Fruit fly (Drosophila melanogaster) whole organism, embryonic: Measurements from ENCODE around the gene CG11980.
A peak's percentile ranks its signal among the peaks of the same experiment; 100 is the strongest.

Source experiments
- Ada2b ChIP-seq: fragments of 200-800 bp; sonication (Bioruptor generic); IDR thresholded peaks from 2 replicates; pipeline ENCODE4 v1.3.6; 2022; ENCODE audit warnings: missing biosample characterization, missing genetic modification characterization
- Atf-2 ChIP-seq: fragments of 200-800 bp; sonication (Bioruptor generic); optimal IDR thresholded peaks from 2 replicates; lab custom pipeline; 2016; ENCODE audit warnings: missing biosample characterization, missing genetic modification characterization
- BEAF-32 ChIP-seq: fragments of 200-800 bp; sonication (Bioruptor generic); optimal IDR thresholded peaks from 3 replicates; lab custom pipeline; 2017; ENCODE audit warnings: missing biosample characterization, missing genetic modification characterization, mild to moderate bottlenecking, moderate library complexity, missing genetic modification reagents
- CG17328 ChIP-seq: fragments of 200-800 bp; sonication (Bioruptor generic); IDR thresholded peaks from 2 replicates; pipeline ENCODE4 v1.3.6; 2022; ENCODE audit warnings: missing biosample characterization, missing genetic modification characterization
- CG17359 ChIP-seq: fragments of 200-800 bp; sonication (Bioruptor generic); optimal IDR thresholded peaks from 3 replicates; lab custom pipeline; 2018; ENCODE audit warnings: missing biosample characterization, mild to moderate bottlenecking, missing genetic modification characterization, moderate library complexity
- CG17361 ChIP-seq: fragments of 200-800 bp; sonication (Bioruptor generic); IDR thresholded peaks from 3 replicates; pipeline ENCODE4 v1.3.6; 2022; ENCODE audit warnings: missing biosample characterization, missing genetic modification characterization
- CG17612 ChIP-seq: fragments of 200-800 bp; sonication (Bioruptor generic); IDR thresholded peaks from 2 replicates; pipeline ENCODE4 v1.3.6; 2022; ENCODE audit warnings: missing biosample characterization, missing genetic modification characterization
- CG17829 ChIP-seq: fragments of 200-800 bp; optimal IDR thresholded peaks from 2 replicates; lab custom pipeline; 2019; ENCODE audit warnings: missing biosample characterization, mild to moderate bottlenecking, missing genetic modification characterization, moderate library complexity
- CG2116 ChIP-seq: fragments of 200-800 bp; sonication (Bioruptor generic); optimal IDR thresholded peaks from 3 replicates; lab custom pipeline; 2018; ENCODE audit warnings: missing biosample characterization, mild to moderate bottlenecking, missing genetic modification characterization
- CG2129 ChIP-seq: fragments of 200-800 bp; sonication (Bioruptor generic); IDR thresholded peaks from 2 replicates; pipeline ENCODE4 v1.3.6; 2022; ENCODE audit warnings: missing biosample characterization, missing genetic modification characterization; ENCODE audit not compliant: partially characterized antibody
- CG32532 ChIP-seq: fragments of 200-800 bp; sonication (Bioruptor generic); IDR thresholded peaks from 2 replicates; pipeline ENCODE4 v1.3.6; 2022; ENCODE audit warnings: missing biosample characterization, missing genetic modification characterization
- CG4820 ChIP-seq: fragments of 200-800 bp; sonication (Bioruptor generic); optimal IDR thresholded peaks from 3 replicates; lab custom pipeline; 2016; ENCODE audit warnings: missing biosample characterization, missing genetic modification characterization
- CG7271 ChIP-seq: fragments of 200-800 bp; sonication (Bioruptor generic); optimal IDR thresholded peaks from 2 replicates; lab custom pipeline; 2018; ENCODE audit warnings: missing biosample characterization, mild to moderate bottlenecking, missing genetic modification characterization, moderate library complexity
- CG7556 ChIP-seq: fragments of 200-800 bp; sonication (Bioruptor generic); optimal IDR thresholded peaks from 2 replicates; lab custom pipeline; 2017; ENCODE audit warnings: missing biosample characterization, mild to moderate bottlenecking, missing genetic modification characterization
- CG8388 ChIP-seq: fragments of 200-800 bp; sonication (Bioruptor generic); optimal IDR thresholded peaks from 2 replicates; lab custom pipeline; 2019; ENCODE audit warnings: missing biosample characterization, mild to moderate bottlenecking, missing genetic modification characterization, moderate library complexity
- CG9215 ChIP-seq: fragments of 200-800 bp; sonication (Bioruptor generic); IDR thresholded peaks from 2 replicates; pipeline ENCODE4 v1.3.6; 2022; ENCODE audit warnings: missing biosample characterization, missing genetic modification characterization
- Dip2 ChIP-seq: fragments of 200-800 bp; sonication (Bioruptor generic); IDR thresholded peaks from 2 replicates; pipeline ENCODE4 v1.3.6; 2022; ENCODE audit warnings: missing biosample characterization, missing genetic modification characterization
- Doc2 ChIP-seq: fragments of 200-800 bp; sonication (Bioruptor generic); IDR thresholded peaks from 2 replicates; pipeline ENCODE4 v1.3.6; 2022; ENCODE audit warnings: missing biosample characterization, missing genetic modification characterization
- Ets97D ChIP-seq: fragments of 200-800 bp; sonication (Bioruptor generic); optimal IDR thresholded peaks from 3 replicates; lab custom pipeline; 2016; ENCODE audit warnings: missing biosample characterization, missing genetic modification characterization
- Hand ChIP-seq: fragments of 200-800 bp; sonication (Bioruptor generic); optimal IDR thresholded peaks from 2 replicates; lab custom pipeline; 2017; ENCODE audit warnings: mild to moderate bottlenecking, missing biosample characterization, missing genetic modification reagents, missing genetic modification characterization
- Hr78 ChIP-seq, 2 experiments: fragments of 200-800 bp in 1 of 2; fragments of >200 bp in 1 of 2; sonication (Bioruptor generic) in 1 of 2; optimal IDR thresholded peaks; 2 replicates each; lab custom pipeline; 2017 to 2019; ENCODE audit warnings: missing biosample characterization in 2 of 2, missing genetic modification characterization in 2 of 2, mild to moderate bottlenecking in 1 of 2, moderate library complexity in 1 of 2
- MESR4 ChIP-seq: fragments of 200-800 bp; sonication (Bioruptor generic); optimal IDR thresholded peaks from 2 replicates; lab custom pipeline; 2018; ENCODE audit warnings: missing biosample characterization, mild to moderate bottlenecking, missing genetic modification characterization, moderate library complexity
- Nf-YC ChIP-seq: fragments of 200-800 bp; optimal IDR thresholded peaks from 3 replicates; lab custom pipeline; 2019; ENCODE audit warnings: missing biosample characterization, mild to moderate bottlenecking, missing genetic modification characterization, moderate library complexity
- PHDP ChIP-seq: fragments of 200-800 bp; sonication (Bioruptor generic); optimal IDR thresholded peaks from 3 replicates; lab custom pipeline; 2018; ENCODE audit warnings: missing biosample characterization, mild to moderate bottlenecking, missing genetic modification characterization, moderate library complexity
- Pdp1 ChIP-seq, 2 experiments: fragments of 200-800 bp; sonication (Bioruptor generic); optimal IDR thresholded peaks; 3 replicates each; lab custom pipeline; 2016; ENCODE audit warnings: missing biosample characterization in 2 of 2, missing genetic modification characterization in 2 of 2, mild to moderate bottlenecking in 1 of 2, moderate library complexity in 1 of 2
- Sry-δ ChIP-seq: fragments of 200-800 bp; sonication (Bioruptor generic); optimal IDR thresholded peaks from 2 replicates; lab custom pipeline; 2016; ENCODE audit warnings: missing biosample characterization, missing genetic modification characterization
- Stat92E ChIP-seq, 3 experiments: fragments of >200 bp in 2 of 3; fragments of 200-800 bp in 1 of 3; sonication (Bioruptor generic) in 1 of 3; optimal IDR thresholded peaks; 2 replicates each; lab custom pipeline; 2017 to 2019; ENCODE audit warnings: missing biosample characterization in 3 of 3, missing genetic modification characterization in 3 of 3, mild to moderate bottlenecking in 1 of 3, moderate library complexity in 1 of 3
- Vsx1 ChIP-seq: fragments of 200-800 bp; sonication (Bioruptor generic); optimal IDR thresholded peaks from 2 replicates; lab custom pipeline; 2017; ENCODE audit warnings: missing biosample characterization, mild to moderate bottlenecking, missing genetic modification characterization, missing genetic modification reagents
- abd-A ChIP-seq: fragments of 200-800 bp; sonication (Bioruptor generic); optimal IDR thresholded peaks from 3 replicates; lab custom pipeline; 2019; ENCODE audit warnings: missing biosample characterization, mild to moderate bottlenecking, missing genetic modification characterization, moderate library complexity
- bab2 ChIP-seq: fragments of 200-800 bp; sonication (Bioruptor generic); optimal IDR thresholded peaks from 2 replicates; lab custom pipeline; 2016; ENCODE audit warnings: missing biosample characterization, missing genetic modification characterization
- emc ChIP-seq: fragments of 200-800 bp; sonication (Bioruptor generic); optimal IDR thresholded peaks from 2 replicates; lab custom pipeline; 2016; ENCODE audit warnings: missing biosample characterization, missing genetic modification characterization
- fu2 ChIP-seq: fragments of 200-800 bp; sonication (Bioruptor generic); optimal IDR thresholded peaks from 2 replicates; lab custom pipeline; 2016; ENCODE audit warnings: missing biosample characterization, missing genetic modification characterization
- grau ChIP-seq: fragments of 200-800 bp; optimal IDR thresholded peaks from 3 replicates; lab custom pipeline; 2019; ENCODE audit warnings: missing biosample characterization, mild to moderate bottlenecking, missing genetic modification characterization, moderate library complexity
- gsb ChIP-seq: fragments of 200-800 bp; sonication (Bioruptor generic); IDR thresholded peaks from 2 replicates; pipeline ENCODE4 v1.3.6; 2022; ENCODE audit warnings: missing biosample characterization, missing genetic modification characterization
- hth ChIP-seq: fragments of >200 bp; optimal IDR thresholded peaks from 2 replicates; lab custom pipeline; 2017; ENCODE audit warnings: inconsistent platforms
- nerfin-1 ChIP-seq: fragments of 200-800 bp; sonication (Bioruptor generic); optimal IDR thresholded peaks from 3 replicates; lab custom pipeline; 2019; ENCODE audit warnings: missing biosample characterization, mild to moderate bottlenecking, missing genetic modification characterization, moderate library complexity
- pho ChIP-seq: fragments of 200-800 bp; sonication (Bioruptor generic); optimal IDR thresholded peaks from 2 replicates; lab custom pipeline; 2016; ENCODE audit warnings: missing biosample characterization, missing genetic modification characterization
- phol ChIP-seq: fragments of 200-800 bp; sonication (Bioruptor generic); optimal IDR thresholded peaks from 3 replicates; lab custom pipeline; 2018; ENCODE audit warnings: missing biosample characterization, mild to moderate bottlenecking, missing genetic modification characterization, moderate library complexity
- pzg ChIP-seq: fragments of 200-800 bp; sonication (Bioruptor generic); optimal IDR thresholded peaks from 3 replicates; lab custom pipeline; 2018; ENCODE audit warnings: missing biosample characterization, mild to moderate bottlenecking, missing genetic modification characterization, moderate library complexity
- run ChIP-seq: fragments of 200-800 bp; sonication (Bioruptor generic); optimal IDR thresholded peaks from 3 replicates; lab custom pipeline; 2018; ENCODE audit warnings: missing biosample characterization, mild to moderate bottlenecking, missing genetic modification characterization
- scrt ChIP-seq: fragments of 200-800 bp; sonication (Bioruptor generic); optimal IDR thresholded peaks from 2 replicates; lab custom pipeline; 2018; ENCODE audit warnings: missing biosample characterization, mild to moderate bottlenecking, missing genetic modification characterization, moderate library complexity
- sd ChIP-seq: fragments of 200-800 bp; sonication (Bioruptor generic); optimal IDR thresholded peaks from 3 replicates; lab custom pipeline; 2018; ENCODE audit warnings: missing biosample characterization, mild to moderate bottlenecking, missing genetic modification characterization, moderate library complexity
- sens ChIP-seq: fragments of 200-800 bp; sonication (Bioruptor generic); peaks from one replicate; lab custom pipeline; 2016; ENCODE audit warnings: missing biosample characterization, missing genetic modification characterization
- tap ChIP-seq: fragments of 200-800 bp; optimal IDR thresholded peaks from 3 replicates; lab custom pipeline; 2019; ENCODE audit warnings: missing biosample characterization, mild to moderate bottlenecking, missing genetic modification characterization, moderate library complexity
- trh ChIP-seq: fragments of 200-800 bp; sonication (Bioruptor generic); optimal IDR thresholded peaks from 2 replicates; lab custom pipeline; 2016; ENCODE audit warnings: missing biosample characterization, missing genetic modification characterization
- vfl ChIP-seq: fragments of 200-800 bp; sonication (Bioruptor generic); optimal IDR thresholded peaks from 2 replicates; lab custom pipeline; 2016; ENCODE audit warnings: missing biosample characterization, missing genetic modification characterization
- vnd ChIP-seq: fragments of 200-800 bp; sonication (Bioruptor generic); IDR thresholded peaks from 3 replicates; pipeline ENCODE4 v1.3.6; 2022; ENCODE audit warnings: missing biosample characterization, missing genetic modification characterization; ENCODE audit not compliant: partially characterized antibody
- z ChIP-seq: fragments of 200-800 bp; sonication (Bioruptor generic); IDR thresholded peaks from 3 replicates; pipeline ENCODE4 v1.3.6; 2022; ENCODE audit warnings: missing biosample characterization, missing genetic modification characterization

Gene CG11980

DNA sequence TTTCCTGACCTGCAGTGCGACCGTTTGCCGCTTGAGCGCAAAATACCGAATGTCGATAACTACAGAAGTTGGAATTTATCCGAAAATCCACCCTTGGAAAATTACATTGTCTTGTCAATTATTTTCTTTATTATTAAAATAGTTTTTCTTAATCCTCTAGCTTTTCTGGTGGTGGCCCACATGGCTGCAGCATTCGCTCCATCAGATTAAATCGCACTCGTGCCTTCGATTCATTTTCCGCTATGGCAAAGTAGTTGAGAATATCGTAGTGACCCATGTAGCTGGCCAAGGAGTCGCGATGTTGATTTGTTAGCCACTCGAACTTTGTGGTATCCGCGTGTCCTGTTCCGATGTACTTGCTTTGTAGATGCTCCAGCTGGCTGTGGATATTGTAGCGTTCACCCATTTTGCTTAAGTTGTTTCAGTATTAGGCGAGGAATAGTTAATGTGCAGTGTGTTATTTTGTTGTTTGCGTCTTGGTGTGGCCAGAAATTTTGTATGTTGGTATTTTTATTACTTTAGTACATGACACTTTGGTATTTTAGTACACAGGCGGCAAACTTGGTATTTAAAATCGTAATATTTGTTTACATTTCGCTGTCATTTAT is 11.1 kb downstream of the CG11980 start, which contains the start of the genes Kcmf1, Sf3b5 and CG11986 (continued):
- TF ChIP-seq grau (tag; lab: Kevin White, UChicago) (no peak), fu2 (GFP tag; lab: Kevin White, UChicago) (no peak), CG32532 (no peak), Hr78 (GFP tag; optimal IDR thresholded peaks at IDR 0.05; lab: Kevin White, UChicago) (peak in 1 of 2 experiments; percentile 12), MESR4 (GFP tag; lab: Kevin White, UChicago) (peak; percentile 49), Stat92E (GFP tag; optimal IDR thresholded peaks at IDR 0.05; lab: Kevin White, UChicago) (no peak), z (no peak), PHDP (tag; lab: Kevin White, UChicago) (no peak), CG4820 (GFP tag; lab: Kevin White, UChicago) (no peak), scrt (GFP tag; lab: Kevin White, UChicago) (no peak), CG2116 (GFP tag; lab: Kevin White, UChicago) (peak; percentile 18), Ets97D (GFP tag; lab: Kevin White, UChicago) (no peak), vnd (no peak), trh (GFP tag; lab: Kevin White, UChicago) (no peak), tap (tag; lab: Kevin White, UChicago) (no peak), pzg (peak; percentile 36)
- TF ChIP-seq, all 482 proteins: peak for 20

DNA sequence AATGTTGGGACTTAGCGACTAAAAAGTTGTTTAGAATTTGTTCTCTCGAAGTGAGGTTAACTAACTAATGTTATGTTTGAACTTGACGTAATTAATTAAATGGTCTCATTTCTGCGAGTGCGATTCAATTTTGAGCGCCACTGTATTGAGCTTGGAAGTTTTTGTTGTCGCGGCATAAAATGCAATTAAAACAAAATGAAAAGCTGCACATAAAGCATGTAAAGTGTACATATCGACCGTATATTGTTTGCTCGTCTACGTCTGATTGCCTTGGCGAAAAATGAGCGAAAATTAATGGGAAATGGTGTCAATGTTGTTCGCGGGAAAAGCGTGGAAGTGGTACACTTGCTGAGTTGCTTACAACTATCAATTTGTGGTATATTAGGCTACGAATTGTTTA is 13.1 kb downstream of the CG11980 start:
- TF ChIP-seq bab2 (GFP tag; lab: Kevin White, UChicago) (no peak), Sry-δ (GFP tag; lab: Kevin White, UChicago) (no peak), sd (tag; lab: Kevin White, UChicago) (no peak), CG17829 (tag; lab: Kevin White, UChicago) (no peak), scrt (GFP tag; lab: Kevin White, UChicago) (no peak), CG17361 (GFP tag; lab: Robert Waterston, UW) (no peak), Vsx1 (GFP tag; lab: Kevin White, UChicago) (no peak), pho (GFP tag; lab: Kevin White, UChicago) (no peak), hth (lab: Kevin White, UChicago) (no peak), Ada2b (GFP tag; lab: Robert Waterston, UW) (no peak), CG8388 (no peak), Dip2 (GFP tag; lab: Robert Waterston, UW) (no peak), CG17328 (no peak)

- no peak for TF ChIP-seq CG7556 (GFP tag; lab: Kevin White, UChicago)
- no peak for TF ChIP-seq CG7271 (tag; lab: Kevin White, UChicago)
- TF ChIP-seq emc (GFP tag; lab: Kevin White, UChicago), result no peak
- peak; percentile 11 for TF ChIP-seq CG17359
- TF ChIP-seq phol (tag; lab: Kevin White, UChicago), result peak; percentile 63
- TF ChIP-seq Pdp1 (GFP tag; optimal IDR thresholded peaks at IDR 0.05; lab: Kevin White, UChicago), result peak in 1 of 2 experiments; percentile 53
- TF ChIP-seq CG2129 (GFP tag; lab: Robert Waterston, UW), result no peak
- peak; percentile 65 for TF ChIP-seq BEAF-32 (GFP tag; lab: Kevin White, UChicago)
- TF ChIP-seq nerfin-1 (tag; lab: Kevin White, UChicago), result peak; percentile 46
- no peak for TF ChIP-seq Doc2 (GFP tag; lab: Robert Waterston, UW)
- no peak for TF ChIP-seq Hand (GFP tag; lab: Kevin White, UChicago)
- no peak for TF ChIP-seq abd-A (tag; lab: Kevin White, UChicago)
- TF ChIP-seq gsb (GFP tag; lab: Robert Waterston, UW), result no peak
- no peak for TF ChIP-seq Nf-YC (tag; lab: Kevin White, UChicago)
- TF ChIP-seq sens (GFP tag; lab: Kevin White, UChicago), result peak; percentile 88
- no peak for TF ChIP-seq CG17612 (GFP tag; lab: Robert Waterston, UW)
- no peak for TF ChIP-seq CG9215
- no peak for TF ChIP-seq vfl (GFP tag; lab: Kevin White, UChicago)
- peak in 1 of 3 experiments; percentile 42 for TF ChIP-seq Stat92E (GFP tag; optimal IDR thresholded peaks at IDR 0.05; lab: Kevin White, UChicago)
- no peak for TF ChIP-seq run
- no peak for TF ChIP-seq Atf-2 (GFP tag; lab: Kevin White, UChicago)
Measured at dm6 chr3R:9019689-9020138, 15.9 kb downstream of the CG11980 start, which contains the start of gene tgo. Gene tgo, minus strand, starts transcription at chr3R:9020022.
